Worm (Caenorhabditis elegans): Measurements from ENCODE around the gene T15B7.14.

DNA sequence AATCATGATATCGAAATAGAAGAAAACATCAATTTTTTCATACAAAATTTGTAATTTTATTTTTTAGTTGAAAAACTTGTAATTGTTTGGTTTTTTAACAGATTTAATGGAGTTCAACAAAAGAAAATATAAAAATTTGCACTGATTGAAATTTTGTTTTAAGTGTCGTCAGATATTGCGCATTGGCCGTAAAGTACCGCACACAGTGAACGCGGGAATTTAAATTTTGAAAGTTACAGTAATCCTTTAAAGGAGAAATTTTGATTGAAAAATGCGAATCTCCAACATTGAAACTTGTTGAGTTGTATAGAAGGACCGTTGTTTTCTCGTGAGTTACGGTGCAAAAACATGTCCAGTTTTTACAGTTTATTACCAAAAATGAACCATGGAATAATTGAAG lies 42.2 kb downstream of the T15B7.14 start:
- TF ChIP-seq nhr-25 (tag; optimal IDR thresholded peaks at IDR 0.05) = no peak
- TF ChIP-seq nhr-237 (tag; optimal IDR thresholded peaks at IDR 0.05) = no peak
- TF ChIP-seq tbx-2 (tag; optimal IDR thresholded peaks at IDR 0.05) = no peak
- no peak for TF ChIP-seq elt-3 (tag; optimal IDR thresholded peaks at IDR 0.05)
- no peak for TF ChIP-seq elt-2 (tag; optimal IDR thresholded peaks at IDR 0.05)
- TF ChIP-seq ztf-11 (tag; optimal IDR thresholded peaks at IDR 0.05) = no peak
- no peak for TF ChIP-seq fos-1 (tag; optimal IDR thresholded peaks at IDR 0.05)

All from whole organism, L3 larva.